Worm (Caenorhabditis elegans) whole organism, midembryonic: ENCODE data around the gene cnep-1.

Source experiments
- T22C8.4 ChIP-seq: fragments of 200-800 bp; sonication (Bioruptor generic); IDR thresholded peaks from 2 replicates; pipeline ENCODE4 v1.3.6; 2022; ENCODE audit warnings: missing genetic modification characterization, missing compliant biosample characterization
- cog-1 ChIP-seq: sonication (generic microtip); optimal IDR thresholded peaks from 2 replicates; lab custom pipeline; 2016; ENCODE audit warnings: missing genetic modification characterization, missing compliant biosample characterization
- flt-1 ChIP-seq: fragments of 200-800 bp; sonication (Bioruptor generic); IDR thresholded peaks from 2 replicates; pipeline ENCODE4 v1.3.6; 2022; ENCODE audit warnings: missing genetic modification characterization, missing compliant biosample characterization
- klf-2 ChIP-seq: fragments of 200-800 bp; sonication (Bioruptor generic); conservative IDR thresholded peaks from 2 replicates; pipeline ENCODE4 v1.3.6; 2022; ENCODE audit warnings: missing genetic modification reagents, missing genetic modification characterization, missing compliant biosample characterization
- med-1 ChIP-seq: sonication (generic microtip); optimal IDR thresholded peaks from 2 replicates; lab custom pipeline; 2017; ENCODE audit warnings: missing genetic modification characterization, mild to moderate bottlenecking, missing compliant biosample characterization, antibody characterized with exemption, missing genetic modification reagents; ENCODE audit not compliant: insufficient read depth
- ref-1 ChIP-seq: fragments of 200-800 bp; sonication (Bioruptor generic); conservative IDR thresholded peaks from 2 replicates; pipeline ENCODE4 v1.3.6; 2022; ENCODE audit warnings: missing genetic modification reagents, missing genetic modification characterization, missing compliant biosample characterization
- tab-1 ChIP-seq: fragments of 200-800 bp; sonication (Bioruptor generic); IDR thresholded peaks from 2 replicates; pipeline ENCODE4 v1.3.6; 2022; ENCODE audit warnings: missing genetic modification characterization, missing compliant biosample characterization
- ztf-23 ChIP-seq: fragments of 200-800 bp; sonication (Bioruptor generic); IDR thresholded peaks from 2 replicates; pipeline ENCODE4 v1.3.6; 2022; ENCODE audit warnings: missing genetic modification reagents, missing genetic modification characterization, missing compliant biosample characterization
- ztf-29 ChIP-seq: fragments of 200-800 bp; sonication (Bioruptor generic); IDR thresholded peaks from 2 replicates; pipeline ENCODE4 v1.3.6; 2022; ENCODE audit warnings: missing genetic modification reagents, missing genetic modification characterization, missing compliant biosample characterization

The cnep-1 gene

DNA sequence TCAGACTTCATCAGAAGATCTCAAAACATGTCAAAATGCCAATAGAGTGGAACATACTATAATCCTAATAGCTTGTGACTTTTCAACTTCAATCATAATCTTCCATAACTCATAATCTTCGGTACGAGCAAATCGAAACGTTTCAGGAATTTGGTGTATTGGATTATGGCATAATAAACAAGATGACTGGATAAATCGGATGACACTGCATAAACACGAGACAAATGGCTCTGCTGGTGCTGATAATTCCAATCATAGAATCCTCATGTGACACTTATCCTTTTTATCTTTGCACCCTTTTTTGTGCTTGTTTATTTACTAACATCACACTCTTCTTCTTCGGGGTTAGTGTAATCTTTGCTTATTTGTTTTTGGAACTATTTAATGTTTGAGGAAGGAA, 27.1 kb upstream of the cnep-1 start:
- TF ChIP-seq med-1 (GFP tag; lab: Kevin White, UChicago): no peak
- TF ChIP-seq flt-1 (GFP tag; lab: Robert Waterston, UW): no peak
- no peak for TF ChIP-seq tab-1 (GFP tag; lab: Robert Waterston, UW)

DNA sequence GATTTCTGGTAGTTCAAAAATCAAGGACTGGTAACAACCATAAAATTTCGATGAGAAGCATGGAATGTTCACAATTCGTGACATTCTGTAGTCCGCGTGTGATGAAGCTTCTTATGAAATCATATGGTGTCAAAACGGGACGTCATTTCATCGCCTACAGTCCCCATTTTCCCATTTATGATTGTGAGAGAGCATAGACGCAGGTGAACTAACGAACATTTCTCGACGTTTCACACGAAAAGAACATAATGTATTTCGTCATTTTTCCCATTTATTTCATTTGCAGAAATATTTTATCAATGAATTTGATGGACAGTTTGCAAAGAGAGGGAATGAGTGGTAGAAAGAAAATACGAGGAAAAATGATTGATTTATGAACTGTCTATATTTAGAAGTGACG, 23.0 kb upstream of the cnep-1 start:
- TF ChIP-seq ztf-29 (GFP tag; lab: Robert Waterston, UW) (no peak), ref-1 (GFP tag; lab: Robert Waterston, UW) (no peak), med-1 (GFP tag; lab: Kevin White, UChicago) (no peak), tab-1 (GFP tag; lab: Robert Waterston, UW) (no peak), ztf-23 (GFP tag; lab: Robert Waterston, UW) (no peak), cog-1 (tag; lab: Kevin White, UChicago) (no peak), klf-2 (GFP tag; lab: Robert Waterston, UW) (no peak), flt-1 (GFP tag; lab: Robert Waterston, UW) (no peak), T22C8.4 (GFP tag; lab: Robert Waterston, UW) (no peak)

DNA sequence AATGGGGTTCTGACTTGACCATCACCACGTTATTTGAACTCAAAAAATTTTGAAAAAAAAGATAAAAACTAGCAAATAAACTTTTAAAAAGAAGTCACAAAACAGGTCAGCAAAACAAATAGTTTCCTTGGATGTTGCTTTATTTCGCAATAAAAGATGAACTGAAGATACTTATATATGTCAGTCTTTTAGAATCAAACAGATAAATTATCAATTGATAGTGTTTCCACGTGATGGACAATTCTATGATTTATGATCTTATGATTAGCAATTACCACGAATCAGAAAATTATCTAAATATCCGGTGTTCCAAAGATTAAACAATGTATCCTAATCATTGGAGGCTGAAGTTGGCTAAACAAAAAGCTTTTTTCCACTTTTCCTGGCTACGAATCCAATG, 22.4 kb upstream of the cnep-1 start:
- no peak for TF ChIP-seq ztf-23 (GFP tag; lab: Robert Waterston, UW)
- TF ChIP-seq flt-1 (GFP tag; lab: Robert Waterston, UW): no peak
- no peak for TF ChIP-seq tab-1 (GFP tag; lab: Robert Waterston, UW)
- no peak for TF ChIP-seq cog-1 (tag; lab: Kevin White, UChicago)
- TF ChIP-seq ref-1 (GFP tag; lab: Robert Waterston, UW): no peak
- TF ChIP-seq ztf-29 (GFP tag; lab: Robert Waterston, UW): no peak
- no peak for TF ChIP-seq med-1 (GFP tag; lab: Kevin White, UChicago)
- TF ChIP-seq klf-2 (GFP tag; lab: Robert Waterston, UW): no peak
- TF ChIP-seq T22C8.4 (GFP tag; lab: Robert Waterston, UW): no peak

DNA sequence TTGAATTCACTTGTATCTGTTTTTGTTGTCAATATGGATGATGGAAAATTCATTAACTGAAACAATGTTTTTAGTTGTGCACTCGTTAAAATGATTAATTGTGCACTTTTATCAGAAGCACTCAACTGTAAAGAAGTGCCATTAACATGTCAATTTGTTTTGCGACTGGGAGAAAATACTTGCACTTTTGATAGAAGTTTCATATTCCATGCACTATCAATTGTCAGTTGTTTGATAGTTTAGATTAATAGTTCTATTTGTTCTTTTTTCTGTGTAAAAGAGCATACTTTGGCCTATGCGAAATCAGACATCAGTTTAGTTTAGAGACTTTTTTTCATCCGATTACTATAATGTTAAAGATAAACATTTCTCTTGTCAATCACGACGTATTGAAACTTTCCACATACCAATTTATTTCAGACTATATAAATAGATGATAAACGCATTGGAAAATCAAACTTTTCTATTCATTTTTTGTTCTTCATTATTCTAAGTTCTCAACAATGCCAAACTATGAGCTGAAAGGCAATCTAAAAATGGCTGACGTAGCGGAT, 20.1 kb upstream of the cnep-1 start, which contains the start of gene C30G12.2:
TSS of gene C30G12.2 (plus strand) at position 504 of the 554 bp plus-strand sequence.
- no peak for TF ChIP-seq ztf-29 (GFP tag; lab: Robert Waterston, UW)
- no peak for TF ChIP-seq tab-1 (GFP tag; lab: Robert Waterston, UW)
- no peak for TF ChIP-seq T22C8.4 (GFP tag; lab: Robert Waterston, UW)
- no peak for TF ChIP-seq klf-2 (GFP tag; lab: Robert Waterston, UW)
- TF ChIP-seq ref-1 (GFP tag; lab: Robert Waterston, UW): no peak
- TF ChIP-seq med-1 (GFP tag; lab: Kevin White, UChicago): no peak
- no peak for TF ChIP-seq cog-1 (tag; lab: Kevin White, UChicago)
- no peak for TF ChIP-seq flt-1 (GFP tag; lab: Robert Waterston, UW)
- no peak for TF ChIP-seq ztf-23 (GFP tag; lab: Robert Waterston, UW)

DNA sequence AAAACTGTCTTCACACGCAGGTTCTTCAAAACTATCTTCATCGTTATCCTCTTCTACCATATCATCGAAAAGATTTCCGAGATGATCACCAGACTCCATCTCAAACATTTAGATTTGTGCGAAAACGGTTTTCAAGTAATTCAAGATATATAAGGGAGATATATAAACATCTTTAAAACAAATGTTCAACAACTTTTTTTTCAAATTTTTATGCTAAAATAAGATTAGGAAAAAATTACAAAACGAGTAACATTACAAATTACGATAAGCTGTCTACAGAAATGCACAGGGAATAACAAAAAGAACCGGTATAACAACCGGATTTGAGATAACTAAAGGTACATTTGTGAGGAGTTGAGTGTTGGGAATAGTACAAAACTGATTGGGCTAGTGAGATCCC, 14.2 kb upstream of the cnep-1 start, which contains the start of gene C30G12.6:
TSS of gene C30G12.6 (minus strand) at position 101 of the 400 bp plus-strand sequence.
- no peak for TF ChIP-seq klf-2 (GFP tag; lab: Robert Waterston, UW)
- no peak for TF ChIP-seq ztf-29 (GFP tag; lab: Robert Waterston, UW)
- no peak for TF ChIP-seq tab-1 (GFP tag; lab: Robert Waterston, UW)
- no peak for TF ChIP-seq cog-1 (tag; lab: Kevin White, UChicago)
- no peak for TF ChIP-seq ztf-23 (GFP tag; lab: Robert Waterston, UW)
- TF ChIP-seq med-1 (GFP tag; lab: Kevin White, UChicago): no peak
- no peak for TF ChIP-seq flt-1 (GFP tag; lab: Robert Waterston, UW)
- TF ChIP-seq T22C8.4 (GFP tag; lab: Robert Waterston, UW): no peak
- TF ChIP-seq ref-1 (GFP tag; lab: Robert Waterston, UW): no peak

DNA sequence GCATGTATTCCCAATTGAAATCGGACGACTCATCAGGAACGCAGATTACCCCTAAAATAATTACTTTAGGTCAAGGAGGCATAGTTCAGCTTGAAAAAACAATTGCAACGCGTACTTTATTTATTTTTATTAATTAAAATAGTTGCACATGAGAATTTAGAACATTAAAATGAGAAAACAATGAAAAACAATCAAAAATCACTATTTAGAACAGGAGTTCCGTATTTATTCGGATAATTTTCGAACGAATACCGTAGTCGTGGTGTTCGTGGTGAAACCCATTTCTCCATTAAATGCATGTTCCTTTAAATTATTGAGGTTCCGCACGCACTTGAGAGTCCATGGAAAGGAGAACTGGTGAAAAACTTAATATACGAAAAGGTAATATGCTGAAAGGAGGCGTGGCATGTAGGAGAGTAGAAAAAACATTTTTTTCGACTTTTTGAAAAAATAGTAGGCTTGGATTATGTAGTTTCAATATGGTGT, 11.9 kb upstream of the cnep-1 start, which contains the start of gene puf-8:
TSS of gene puf-8 (minus strand) at position 51 of the 486 bp plus-strand sequence.
- TF ChIP-seq ref-1 (GFP tag; lab: Robert Waterston, UW) (no peak), tab-1 (GFP tag; lab: Robert Waterston, UW) (no peak), T22C8.4 (GFP tag; lab: Robert Waterston, UW) (no peak), klf-2 (GFP tag; lab: Robert Waterston, UW) (no peak), cog-1 (tag; lab: Kevin White, UChicago) (no peak), med-1 (GFP tag; lab: Kevin White, UChicago) (no peak), flt-1 (GFP tag; lab: Robert Waterston, UW) (no peak), ztf-29 (GFP tag; lab: Robert Waterston, UW) (no peak)

DNA sequence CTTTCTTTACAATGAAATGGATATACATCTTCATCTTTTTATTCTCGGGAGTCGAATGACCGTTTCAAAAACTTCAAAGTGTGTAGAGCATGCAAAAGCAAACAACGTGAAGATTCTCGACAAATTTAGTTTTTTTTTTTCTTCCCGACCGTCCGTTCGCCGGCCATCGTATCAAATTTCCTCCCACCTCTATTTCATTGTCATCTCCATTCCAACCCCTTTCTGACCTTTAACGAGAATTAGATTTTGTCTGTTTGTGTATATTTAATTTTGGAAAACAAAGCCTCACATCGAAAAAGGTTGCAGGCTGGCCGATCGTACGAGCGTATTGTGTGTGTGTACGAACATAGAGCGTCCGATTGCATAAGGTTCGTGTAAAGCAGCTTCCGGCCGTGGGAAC, 11.1 kb upstream of the cnep-1 start, which contains the start of gene C30G12.1:
TSS of gene C30G12.1 (plus strand) at position 301 of the 400 bp plus-strand sequence.
- TF ChIP-seq T22C8.4 (GFP tag; lab: Robert Waterston, UW) (no peak), ref-1 (GFP tag; lab: Robert Waterston, UW) (no peak), cog-1 (tag; lab: Kevin White, UChicago) (no peak), flt-1 (GFP tag; lab: Robert Waterston, UW) (no peak), ztf-29 (GFP tag; lab: Robert Waterston, UW) (no peak), med-1 (GFP tag; lab: Kevin White, UChicago) (no peak), klf-2 (GFP tag; lab: Robert Waterston, UW) (no peak), ztf-23 (GFP tag; lab: Robert Waterston, UW) (no peak), tab-1 (GFP tag; lab: Robert Waterston, UW) (no peak)

DNA sequence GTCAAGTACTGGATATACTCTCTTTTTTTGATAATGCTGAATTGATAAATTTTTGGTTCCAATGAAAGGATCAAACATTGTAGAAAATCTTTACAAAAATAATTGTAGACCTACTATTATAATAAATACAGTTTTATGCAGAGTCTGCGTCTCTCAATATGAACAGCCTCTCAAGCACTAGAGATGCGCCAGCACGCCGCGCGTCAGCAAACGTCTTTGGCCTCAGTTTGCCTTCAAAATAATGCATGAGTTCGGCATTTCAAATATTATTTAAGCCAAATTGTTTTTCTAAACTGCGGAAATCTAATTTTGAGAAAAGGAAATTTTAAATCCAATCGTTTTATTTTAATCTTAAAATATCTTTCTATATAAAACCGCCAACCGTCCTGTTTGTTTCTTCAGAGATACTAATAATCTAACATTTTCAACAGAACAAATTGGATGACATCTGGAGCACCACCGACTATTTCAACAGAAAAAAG, 8.4 kb upstream of the cnep-1 start, which contains the start of gene cul-4:
TSS of gene cul-4 (plus strand) at position 432 of the 482 bp plus-strand sequence.
- TF ChIP-seq klf-2 (GFP tag; lab: Robert Waterston, UW) (no peak), med-1 (GFP tag; lab: Kevin White, UChicago) (no peak), ztf-23 (GFP tag; lab: Robert Waterston, UW) (no peak), ztf-29 (GFP tag; lab: Robert Waterston, UW) (no peak), T22C8.4 (GFP tag; lab: Robert Waterston, UW) (no peak), cog-1 (tag; lab: Kevin White, UChicago) (no peak), ref-1 (GFP tag; lab: Robert Waterston, UW) (no peak), tab-1 (GFP tag; lab: Robert Waterston, UW) (no peak), flt-1 (GFP tag; lab: Robert Waterston, UW) (no peak)
